Fruit fly (Drosophila melanogaster): ENCODE measurements around the gene CycB3.

DNA sequence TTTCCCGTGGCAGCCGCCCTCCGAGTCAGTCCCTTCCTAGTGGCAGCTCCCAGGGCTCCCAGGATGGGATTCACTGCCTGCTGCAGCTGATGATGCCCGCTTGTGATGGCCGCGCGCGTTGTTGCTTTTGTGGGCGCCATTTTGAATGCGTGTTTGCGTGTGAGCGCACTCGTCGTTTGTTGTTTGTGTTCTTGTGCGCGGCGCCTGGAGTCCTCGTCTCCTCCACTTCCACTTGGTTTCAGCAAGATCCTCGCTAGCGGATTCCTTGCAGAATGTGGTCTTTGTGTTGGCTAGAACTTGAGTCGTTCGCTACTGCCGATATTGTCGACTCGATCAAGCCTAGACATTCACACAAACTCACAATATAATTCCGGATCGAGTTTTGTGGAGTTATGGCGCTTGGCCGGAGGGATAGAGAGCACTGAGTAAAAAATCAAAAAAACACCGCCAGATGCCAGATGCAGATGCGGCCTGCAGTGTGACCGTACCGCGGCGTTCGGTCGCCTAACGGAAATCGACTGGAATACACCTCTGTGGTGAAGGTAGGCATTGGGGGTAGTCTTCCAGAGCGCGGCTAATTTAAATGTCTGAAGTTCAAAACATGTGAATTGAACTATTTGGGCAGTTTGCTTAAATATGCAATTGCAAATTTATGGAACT, at the start of gene CycB3:
- TF ChIP-seq CTCF (optimal IDR thresholded peaks at IDR 0.05) (peak in 1 of 2 experiments; percentile 24), CG8478 (optimal IDR thresholded peaks at IDR 0.05) (no peak)

Data from S2 (cell line).